Worm (Caenorhabditis elegans) whole organism, late embryonic: ENCODE data around the gene nas-20.

Experiments
- C08G9.2 ChIP-seq: sonication (generic microtip); optimal IDR thresholded peaks from 2 replicates; lab custom pipeline; 2016; ENCODE audit warnings: mild to moderate bottlenecking, missing genetic modification characterization, moderate library complexity, missing compliant biosample characterization
- C38D4.7 ChIP-seq: fragments of 200-800 bp; sonication (Bioruptor generic); optimal IDR thresholded peaks from 2 replicates; lab custom pipeline; 2018; ENCODE audit warnings: mild to moderate bottlenecking, missing genetic modification characterization, moderate library complexity, missing compliant biosample characterization
- Y22D7AL.16 ChIP-seq: sonication (generic microtip); optimal IDR thresholded peaks from 2 replicates; lab custom pipeline; 2016; ENCODE audit warnings: missing genetic modification characterization, missing compliant biosample characterization
- ahr-1 ChIP-seq: sonication (generic microtip); optimal IDR thresholded peaks from 2 replicates; lab custom pipeline; 2016; ENCODE audit warnings: missing genetic modification characterization, missing compliant biosample characterization
- ama-1 ChIP-seq: fragments of 150-350 bp; optimal IDR thresholded peaks from 2 replicates; lab custom pipeline; 2014
- ceh-14 ChIP-seq: sonication (generic microtip); optimal IDR thresholded peaks from 2 replicates; lab custom pipeline; 2016; ENCODE audit warnings: missing genotype, missing genetic modification characterization, missing compliant biosample characterization
- ceh-18 ChIP-seq: sonication (generic microtip); optimal IDR thresholded peaks from 2 replicates; lab custom pipeline; 2016; ENCODE audit warnings: missing genetic modification characterization, missing compliant biosample characterization
- ceh-19 ChIP-seq: fragments of 200-800 bp; sonication (Bioruptor generic); optimal IDR thresholded peaks from 2 replicates; lab custom pipeline; 2018; ENCODE audit warnings: mild to moderate bottlenecking, missing genetic modification characterization, missing compliant biosample characterization
- ceh-22 ChIP-seq: sonication (generic microtip); optimal IDR thresholded peaks from 2 replicates; lab custom pipeline; 2017; ENCODE audit warnings: missing biosample characterization, missing genetic modification characterization
- ceh-45 ChIP-seq: fragments of 200-800 bp; sonication (Bioruptor generic); IDR thresholded peaks from 2 replicates; pipeline ENCODE4 v1.3.6; 2022; ENCODE audit warnings: missing genetic modification reagents, missing genetic modification characterization, missing compliant biosample characterization
- ceh-6 ChIP-seq: fragments of 200-800 bp; sonication (Bioruptor generic); optimal IDR thresholded peaks from 2 replicates; lab custom pipeline; 2018; ENCODE audit warnings: mild to moderate bottlenecking, missing genetic modification characterization, missing compliant biosample characterization
- dve-1 ChIP-seq: sonication (generic microtip); optimal IDR thresholded peaks from 2 replicates; lab custom pipeline; 2017; ENCODE audit warnings: antibody characterized with exemption, mild to moderate bottlenecking, missing genetic modification characterization, missing compliant biosample characterization
- elt-2 ChIP-seq: sonication (generic microtip); optimal IDR thresholded peaks from 2 replicates; lab custom pipeline; 2016; ENCODE audit warnings: missing genetic modification reagents, missing genetic modification characterization, missing compliant biosample characterization
- elt-4 ChIP-seq: sonication (generic microtip); optimal IDR thresholded peaks from 2 replicates; lab custom pipeline; 2016; ENCODE audit warnings: missing genetic modification characterization, missing compliant biosample characterization
- eyg-1 ChIP-seq: sonication (generic microtip); optimal IDR thresholded peaks from 2 replicates; lab custom pipeline; 2016; ENCODE audit warnings: missing genotype, missing genetic modification characterization, missing compliant biosample characterization
- fkh-10 ChIP-seq: fragments of 150-350 bp; optimal IDR thresholded peaks from 2 replicates; lab custom pipeline; 2014; ENCODE audit warnings: missing biosample characterization, missing genetic modification reagents, missing genetic modification characterization
- fkh-6 ChIP-seq: sonication (generic microtip); optimal IDR thresholded peaks from 2 replicates; lab custom pipeline; 2016; ENCODE audit warnings: missing genetic modification characterization, missing compliant biosample characterization
- gmeb-2 ChIP-seq: sonication (generic microtip); optimal IDR thresholded peaks from 2 replicates; lab custom pipeline; 2016; ENCODE audit warnings: missing genetic modification characterization, inconsistent platforms, missing compliant biosample characterization
- hlh-13 ChIP-seq: fragments of 200-800 bp; sonication (Bioruptor generic); optimal IDR thresholded peaks from 2 replicates; lab custom pipeline; 2018; ENCODE audit warnings: mild to moderate bottlenecking, missing genetic modification characterization, missing compliant biosample characterization
- hlh-15 ChIP-seq: sonication (generic microtip); optimal IDR thresholded peaks from 2 replicates; lab custom pipeline; 2016; ENCODE audit warnings: missing genetic modification characterization, missing compliant biosample characterization
- hlh-8 ChIP-seq: sonication (generic microtip); optimal IDR thresholded peaks from 2 replicates; lab custom pipeline; 2016; ENCODE audit warnings: missing genotype, missing genetic modification characterization, missing compliant biosample characterization
- lim-6 ChIP-seq: sonication (generic microtip); optimal IDR thresholded peaks from 2 replicates; lab custom pipeline; 2016; ENCODE audit warnings: missing genetic modification characterization, missing compliant biosample characterization
- lin-11 ChIP-seq: fragments of 200-800 bp; sonication (Bioruptor generic); optimal IDR thresholded peaks from 2 replicates; lab custom pipeline; 2018; ENCODE audit warnings: mild to moderate bottlenecking, missing genetic modification characterization, missing compliant biosample characterization
- mec-3 ChIP-seq: sonication (generic microtip); optimal IDR thresholded peaks from 2 replicates; lab custom pipeline; 2016; ENCODE audit warnings: borderline replicate concordance, missing genetic modification characterization, missing compliant biosample characterization
- nhr-11 ChIP-seq: fragments of 150-350 bp; optimal IDR thresholded peaks from 2 replicates; lab custom pipeline; 2014; ENCODE audit warnings: missing biosample characterization, missing genetic modification characterization
- nhr-232 ChIP-seq: sonication (generic microtip); optimal IDR thresholded peaks from 2 replicates; lab custom pipeline; 2016; ENCODE audit warnings: missing genetic modification characterization, missing compliant biosample characterization
- odd-2 ChIP-seq: sonication (generic microtip); optimal IDR thresholded peaks from 2 replicates; lab custom pipeline; 2017; ENCODE audit warnings: antibody characterized with exemption, mild to moderate bottlenecking, missing genetic modification characterization, missing compliant biosample characterization
- pag-3 ChIP-seq: sonication (generic microtip); optimal IDR thresholded peaks from 2 replicates; lab custom pipeline; 2016; ENCODE audit warnings: missing compliant biosample characterization, missing genetic modification characterization, borderline replicate concordance
- pat-9 ChIP-seq: fragments of 200-800 bp; sonication (Bioruptor generic); optimal IDR thresholded peaks from 2 replicates; lab custom pipeline; 2018; ENCODE audit warnings: mild to moderate bottlenecking, missing genetic modification characterization, moderate library complexity, missing compliant biosample characterization
- pax-1 ChIP-seq: fragments of 150-350 bp; optimal IDR thresholded peaks from 2 replicates; lab custom pipeline; 2014; ENCODE audit warnings: missing biosample characterization, missing genetic modification characterization
- pha-4 ChIP-seq: fragments of 150-350 bp; optimal IDR thresholded peaks from 2 replicates; lab custom pipeline; 2018; ENCODE audit warnings: missing biosample characterization, missing genetic modification reagents, missing genetic modification characterization
- ref-2 ChIP-seq: sonication (generic microtip); optimal IDR thresholded peaks from 2 replicates; lab custom pipeline; 2016; ENCODE audit warnings: missing genetic modification characterization, missing compliant biosample characterization
- sdc-2 ChIP-seq: sonication (generic microtip); optimal IDR thresholded peaks from 2 replicates; lab custom pipeline; 2016; ENCODE audit warnings: missing genotype, missing genetic modification characterization, missing compliant biosample characterization
- sox-2 ChIP-seq: fragments of 200-800 bp; sonication (Bioruptor generic); IDR thresholded peaks from 2 replicates; pipeline ENCODE4 v1.3.6; 2022; ENCODE audit warnings: missing genetic modification reagents, missing genetic modification characterization, missing compliant biosample characterization
- tbx-7 ChIP-seq: sonication (generic microtip); optimal IDR thresholded peaks from 2 replicates; lab custom pipeline; 2016; ENCODE audit warnings: missing genotype, missing genetic modification characterization, missing compliant biosample characterization
- ttx-3 ChIP-seq: sonication (generic microtip); optimal IDR thresholded peaks from 2 replicates; lab custom pipeline; 2016; ENCODE audit warnings: missing genetic modification reagents, missing genetic modification characterization, missing compliant biosample characterization
- unc-3 ChIP-seq, 2 experiments: fragments of 200-800 bp in 1 of 2; sonication (Bioruptor generic) in 1 of 2; sonication (generic microtip) in 1 of 2; conservative IDR thresholded peaks in 1 of 2; optimal IDR thresholded peaks in 1 of 2; 2 replicates each; pipeline versions ENCODE4 v1.3.6 to Lab custom; 2016 to 2022; ENCODE audit warnings: missing compliant biosample characterization in 2 of 2, missing genetic modification characterization in 2 of 2, missing genetic modification reagents in 1 of 2
- unc-42 ChIP-seq: sonication (generic microtip); optimal IDR thresholded peaks from 2 replicates; lab custom pipeline; 2016; ENCODE audit warnings: missing genotype, missing genetic modification characterization, missing compliant biosample characterization
- unc-55 ChIP-seq: sonication (generic microtip); optimal IDR thresholded peaks from 2 replicates; lab custom pipeline; 2017; ENCODE audit warnings: missing biosample characterization, missing genetic modification reagents, missing genetic modification characterization
- unc-86 ChIP-seq: sonication (generic microtip); optimal IDR thresholded peaks from 2 replicates; lab custom pipeline; 2016; ENCODE audit warnings: missing genetic modification characterization, missing compliant biosample characterization
- zip-5 ChIP-seq: sonication (generic microtip); optimal IDR thresholded peaks from 2 replicates; lab custom pipeline; 2016; ENCODE audit warnings: missing genetic modification characterization, missing compliant biosample characterization
- ztf-16 ChIP-seq: sonication (generic microtip); optimal IDR thresholded peaks from 2 replicates; lab custom pipeline; 2017; ENCODE audit warnings: missing genetic modification characterization, missing compliant biosample characterization

nas-20 gene

ce11 chrV:11515145-11515544 lies 43.0 kb upstream of the nas-20 start:
- TF ChIP-seq ceh-6 (GFP tag; lab: Kevin White, UChicago) (no peak), ceh-14 (tag; lab: Kevin White, UChicago) (no peak), C38D4.7 (no peak), fkh-6 (tag; lab: Kevin White, UChicago) (no peak), ahr-1 (no peak), unc-3 (GFP tag; conservative IDR thresholded peaks at IDR 0.05; lab: Robert Waterston, UW) (no peak), unc-3 (tag; optimal IDR thresholded peaks at IDR 0.05; lab: Kevin White, UChicago) (no peak), elt-2 (tag; lab: Kevin White, UChicago) (no peak), unc-86 (no peak), sox-2 (GFP tag; lab: Robert Waterston, UW) (no peak), ama-1 (lab: Kevin White, UChicago) (no peak), ceh-45 (GFP tag; lab: Robert Waterston, UW) (no peak), eyg-1 (no peak), ceh-19 (GFP tag; lab: Kevin White, UChicago) (no peak), hlh-8 (tag; lab: Kevin White, UChicago) (no peak), zip-5 (tag; lab: Kevin White, UChicago) (no peak), ref-2 (tag; lab: Kevin White, UChicago) (no peak), ttx-3 (tag; lab: Kevin White, UChicago) (no peak), lim-6 (tag; lab: Kevin White, UChicago) (no peak), pat-9 (no peak)

ce11 chrV:11514677-11515076 lies 42.6 kb upstream of the nas-20 start, which contains the start of gene C55A6.6:
Gene C55A6.6, minus strand, starts transcription at chrV:11514737.
- TF ChIP-seq odd-2 (tag; lab: Kevin White, UChicago) (no peak), ceh-14 (tag; lab: Kevin White, UChicago) (no peak), mec-3 (no peak), sdc-2 (tag; lab: Kevin White, UChicago) (no peak), pag-3 (tag; lab: Kevin White, UChicago) (no peak), elt-4 (tag; lab: Kevin White, UChicago) (no peak), ztf-16 (tag; lab: Kevin White, UChicago) (no peak), tbx-7 (no peak), unc-55 (no peak), lin-11 (tag; lab: Kevin White, UChicago) (no peak), Y22D7AL.16 (tag; lab: Kevin White, UChicago) (no peak), unc-86 (no peak), nhr-11 (tag; lab: Kevin White, UChicago) (no peak), fkh-10 (GFP tag; lab: Kevin White, UChicago) (no peak), pha-4 (no peak)

- TF ChIP-seq lim-6 (tag; lab: Kevin White, UChicago) (no peak), ceh-22 (tag; lab: Kevin White, UChicago) (no peak), fkh-6 (tag; lab: Kevin White, UChicago) (no peak), pax-1 (tag; lab: Kevin White, UChicago) (no peak), nhr-232 (tag; lab: Kevin White, UChicago) (no peak), gmeb-2 (tag; lab: Kevin White, UChicago) (no peak), ceh-6 (GFP tag; lab: Kevin White, UChicago) (no peak), pha-4 (no peak), unc-42 (tag; lab: Kevin White, UChicago) (no peak), dve-1 (no peak), hlh-15 (tag; lab: Kevin White, UChicago) (no peak), hlh-13 (GFP tag; lab: Kevin White, UChicago) (no peak), ceh-18 (tag; lab: Kevin White, UChicago) (no peak), sdc-2 (tag; lab: Kevin White, UChicago) (no peak), C08G9.2 (tag; lab: Kevin White, UChicago) (no peak), Y22D7AL.16 (tag; lab: Kevin White, UChicago) (no peak)
Observed at ce11 chrV:11513432-11513831, 41.3 kb upstream of the nas-20 start, which contains the start of gene C55A6.3. Gene C55A6.3, minus strand, starts transcription at chrV:11513532.
